Fruit fly (Drosophila melanogaster) whole organism, embryonic: ENCODE measurements around the gene CG14071.

Source experiments
- B-H1 ChIP-seq: fragments of 200-800 bp; sonication (Bioruptor generic); IDR thresholded peaks from 3 replicates; pipeline ENCODE4 v1.3.6; 2022; ENCODE audit warnings: missing biosample characterization, missing genetic modification characterization
- BEAF-32 ChIP-seq: fragments of 200-800 bp; sonication (Bioruptor generic); optimal IDR thresholded peaks from 3 replicates; lab custom pipeline; 2017; ENCODE audit warnings: missing biosample characterization, missing genetic modification characterization, mild to moderate bottlenecking, moderate library complexity, missing genetic modification reagents
- C15 ChIP-seq: fragments of 200-800 bp; sonication (Bioruptor generic); IDR thresholded peaks from 3 replicates; pipeline ENCODE4 v1.3.6; 2022; ENCODE audit warnings: missing biosample characterization, missing genetic modification characterization
- CG12744 ChIP-seq: fragments of 200-800 bp; sonication (Bioruptor generic); optimal IDR thresholded peaks from 2 replicates; lab custom pipeline; 2016; ENCODE audit warnings: missing biosample characterization, missing genetic modification characterization
- CG13424 ChIP-seq: fragments of 200-800 bp; sonication (Bioruptor generic); optimal IDR thresholded peaks from 2 replicates; lab custom pipeline; 2019; ENCODE audit warnings: missing biosample characterization, mild to moderate bottlenecking, missing genetic modification characterization, moderate library complexity
- CG18476 ChIP-seq: fragments of 200-800 bp; sonication (Bioruptor generic); optimal IDR thresholded peaks from 2 replicates; lab custom pipeline; 2016; ENCODE audit warnings: missing biosample characterization, mild to moderate bottlenecking, missing genetic modification characterization
- CG2889 ChIP-seq: fragments of 200-800 bp; sonication (Bioruptor generic); IDR thresholded peaks from 3 replicates; pipeline ENCODE4 v1.3.6; 2022; ENCODE audit warnings: missing biosample characterization, missing genetic modification characterization
- CG3163 ChIP-seq: fragments of 200-800 bp; sonication (Bioruptor generic); optimal IDR thresholded peaks from 3 replicates; lab custom pipeline; 2016; ENCODE audit warnings: missing biosample characterization, missing genetic modification characterization
- CG34376 ChIP-seq: fragments of 200-800 bp; sonication (Bioruptor generic); optimal IDR thresholded peaks from 2 replicates; lab custom pipeline; 2018; ENCODE audit warnings: missing biosample characterization, mild to moderate bottlenecking, missing genetic modification characterization
- CG4282 ChIP-seq: fragments of 200-800 bp; sonication (Bioruptor generic); optimal IDR thresholded peaks from 2 replicates; lab custom pipeline; 2016; ENCODE audit warnings: missing biosample characterization, missing genetic modification characterization
- CG6175 ChIP-seq: fragments of 200-800 bp; sonication (Bioruptor generic); IDR thresholded peaks from 3 replicates; pipeline ENCODE4 v1.3.6; 2022; ENCODE audit warnings: missing biosample characterization, missing genetic modification characterization
- CG6272 ChIP-seq: fragments of 200-800 bp; sonication (Bioruptor generic); IDR thresholded peaks from 2 replicates; pipeline ENCODE4 v1.3.6; 2022; ENCODE audit warnings: missing biosample characterization, missing genetic modification characterization
- CG9727 ChIP-seq: fragments of 200-800 bp; sonication (Bioruptor generic); optimal IDR thresholded peaks from 3 replicates; lab custom pipeline; 2017; ENCODE audit warnings: missing biosample characterization, mild to moderate bottlenecking, missing genetic modification characterization
- CG9876 ChIP-seq: fragments of 200-800 bp; sonication (Bioruptor generic); optimal IDR thresholded peaks from 2 replicates; lab custom pipeline; 2016; ENCODE audit warnings: missing biosample characterization, missing genetic modification characterization
- CkIIα-i1 ChIP-seq: fragments of 200-800 bp; sonication (Bioruptor generic); IDR thresholded peaks from 2 replicates; pipeline ENCODE4 v1.3.6; 2022; ENCODE audit warnings: missing biosample characterization, missing genetic modification characterization
- Dbx ChIP-seq: fragments of 200-800 bp; sonication (Bioruptor generic); IDR thresholded peaks from 3 replicates; pipeline ENCODE4 v1.3.6; 2022; ENCODE audit warnings: missing biosample characterization, missing genetic modification characterization
- Dfd ChIP-seq, 2 experiments: fragments of >200 bp; optimal IDR thresholded peaks; 2 replicates each; lab custom pipeline; 2017; ENCODE audit warnings: missing biosample characterization in 2 of 2, missing genetic modification characterization in 2 of 2
- Dp ChIP-seq: fragments of 200-800 bp; sonication (Bioruptor generic); optimal IDR thresholded peaks from 2 replicates; lab custom pipeline; 2018; ENCODE audit warnings: missing biosample characterization, mild to moderate bottlenecking, missing genetic modification characterization, moderate library complexity
- Fer2 ChIP-seq: fragments of 200-800 bp; sonication (Bioruptor generic); optimal IDR thresholded peaks from 2 replicates; lab custom pipeline; 2018; ENCODE audit warnings: missing biosample characterization, mild to moderate bottlenecking, missing genetic modification characterization, moderate library complexity
- Meics ChIP-seq: fragments of 200-800 bp; sonication (Bioruptor generic); optimal IDR thresholded peaks from 2 replicates; lab custom pipeline; 2017; ENCODE audit warnings: missing biosample characterization, mild to moderate bottlenecking, missing genetic modification characterization
- Myb ChIP-seq: fragments of 200-800 bp; sonication (Bioruptor generic); optimal IDR thresholded peaks from 2 replicates; lab custom pipeline; 2016; ENCODE audit warnings: missing biosample characterization, missing genetic modification characterization
- Pdp1 ChIP-seq, 2 experiments: fragments of 200-800 bp; sonication (Bioruptor generic); optimal IDR thresholded peaks; 3 replicates each; lab custom pipeline; 2016; ENCODE audit warnings: missing biosample characterization in 2 of 2, missing genetic modification characterization in 2 of 2, mild to moderate bottlenecking in 1 of 2, moderate library complexity in 1 of 2
- Scr ChIP-seq: fragments of 200-800 bp; sonication (Bioruptor generic); IDR thresholded peaks from 2 replicates; pipeline ENCODE4 v1.3.6; 2022; ENCODE audit warnings: missing biosample characterization, missing genetic modification characterization; ENCODE audit not compliant: partially characterized antibody
- Side ChIP-seq: fragments of 200-800 bp; sonication (Bioruptor generic); optimal IDR thresholded peaks from 2 replicates; lab custom pipeline; 2016; ENCODE audit warnings: missing biosample characterization, missing genetic modification characterization
- Sin3A ChIP-seq: fragments of >200 bp; optimal IDR thresholded peaks from 2 replicates; lab custom pipeline; 2018
- Sox102F ChIP-seq: fragments of 200-800 bp; sonication (Bioruptor generic); optimal IDR thresholded peaks from 2 replicates; lab custom pipeline; 2018; ENCODE audit warnings: missing biosample characterization, mild to moderate bottlenecking, missing genetic modification characterization, moderate library complexity
- Vsx1 ChIP-seq: fragments of 200-800 bp; sonication (Bioruptor generic); optimal IDR thresholded peaks from 2 replicates; lab custom pipeline; 2017; ENCODE audit warnings: missing biosample characterization, mild to moderate bottlenecking, missing genetic modification characterization, missing genetic modification reagents
- br ChIP-seq: fragments of >200 bp; optimal IDR thresholded peaks from 2 replicates; lab custom pipeline; 2017
- cas ChIP-seq: fragments of 200-800 bp; sonication (Bioruptor generic); IDR thresholded peaks from 2 replicates; pipeline ENCODE4 v1.3.6; 2022; ENCODE audit warnings: missing biosample characterization, missing genetic modification characterization
- cg ChIP-seq: fragments of 200-800 bp; sonication (Bioruptor generic); optimal IDR thresholded peaks from 3 replicates; lab custom pipeline; 2019; ENCODE audit warnings: missing biosample characterization, mild to moderate bottlenecking, missing genetic modification characterization, moderate library complexity
- da ChIP-seq: fragments of 200-800 bp; sonication (Bioruptor generic); optimal IDR thresholded peaks from 2 replicates; lab custom pipeline; 2016; ENCODE audit warnings: missing biosample characterization, missing genetic modification characterization
- dmrt11E ChIP-seq: fragments of 200-800 bp; sonication (Bioruptor generic); optimal IDR thresholded peaks from 3 replicates; lab custom pipeline; 2018; ENCODE audit warnings: missing biosample characterization, mild to moderate bottlenecking, missing genetic modification characterization, moderate library complexity
- gcm2 ChIP-seq: fragments of 200-800 bp; sonication (Bioruptor generic); optimal IDR thresholded peaks from 2 replicates; lab custom pipeline; 2016; ENCODE audit warnings: missing biosample characterization, missing genetic modification characterization
- hbn ChIP-seq: fragments of 200-800 bp; sonication (Bioruptor generic); IDR thresholded peaks from 2 replicates; pipeline ENCODE4 v1.3.6; 2022; ENCODE audit warnings: missing biosample characterization, missing genetic modification characterization; ENCODE audit not compliant: partially characterized antibody
- hth ChIP-seq: fragments of >200 bp; optimal IDR thresholded peaks from 2 replicates; lab custom pipeline; 2017; ENCODE audit warnings: inconsistent platforms
- insv ChIP-seq, 2 experiments: fragments of 200-800 bp; sonication (Bioruptor generic); optimal IDR thresholded peaks; 3 replicates each; lab custom pipeline; 2016 to 2018; ENCODE audit warnings: missing biosample characterization in 2 of 2, missing genetic modification characterization in 2 of 2
- jigr1 ChIP-seq: fragments of 200-800 bp; sonication (Bioruptor generic); IDR thresholded peaks from 3 replicates; pipeline ENCODE4 v1.3.6; 2022; ENCODE audit warnings: missing biosample characterization, missing genetic modification characterization
- nerfin-2 ChIP-seq: fragments of 200-800 bp; sonication (Bioruptor generic); IDR thresholded peaks from 2 replicates; pipeline ENCODE4 v1.3.6; 2022; ENCODE audit warnings: missing biosample characterization, missing genetic modification characterization; ENCODE audit not compliant: partially characterized antibody
- p53 ChIP-seq: fragments of 200-800 bp; sonication (Bioruptor generic); optimal IDR thresholded peaks from 2 replicates; lab custom pipeline; 2016; ENCODE audit warnings: missing biosample characterization, missing genetic modification characterization
- pan ChIP-seq, 4 experiments: fragments of >200 bp in 3 of 4; fragments of 200-800 bp in 1 of 4; sonication (Bioruptor generic) in 1 of 4; optimal IDR thresholded peaks in 3 of 4; IDR thresholded peaks in 1 of 4; 2 replicates each; pipeline versions ENCODE4 v1.3.6 to Lab custom; 2017 to 2022; ENCODE audit warnings: missing biosample characterization in 2 of 4, missing genetic modification characterization in 2 of 4, mixed read lengths in 1 of 4
- peb ChIP-seq: fragments of 200-800 bp; sonication (Bioruptor generic); IDR thresholded peaks from 2 replicates; pipeline ENCODE4 v1.3.6; 2022; ENCODE audit warnings: missing biosample characterization, missing genetic modification characterization
- pfk ChIP-seq: fragments of 200-800 bp; sonication (Bioruptor generic); optimal IDR thresholded peaks from 2 replicates; lab custom pipeline; 2018; ENCODE audit warnings: missing biosample characterization, mild to moderate bottlenecking, missing genetic modification characterization, moderate library complexity
- pnt ChIP-seq: fragments of 200-800 bp; sonication (Bioruptor generic); optimal IDR thresholded peaks from 3 replicates; lab custom pipeline; 2016; ENCODE audit warnings: missing biosample characterization, missing genetic modification characterization
- pros ChIP-seq: fragments of 200-800 bp; sonication (Bioruptor generic); optimal IDR thresholded peaks from 3 replicates; lab custom pipeline; 2019; ENCODE audit warnings: missing biosample characterization, mild to moderate bottlenecking, missing genetic modification characterization, moderate library complexity
- ro ChIP-seq: fragments of 200-800 bp; sonication (Bioruptor generic); IDR thresholded peaks from 2 replicates; pipeline ENCODE4 v1.3.6; 2022; ENCODE audit warnings: missing biosample characterization, missing genetic modification characterization
- shn ChIP-seq: fragments of 200-800 bp; sonication (Bioruptor generic); optimal IDR thresholded peaks from 3 replicates; lab custom pipeline; 2016; ENCODE audit warnings: missing biosample characterization, missing genetic modification characterization
- tap ChIP-seq: fragments of 200-800 bp; optimal IDR thresholded peaks from 3 replicates; lab custom pipeline; 2019; ENCODE audit warnings: missing biosample characterization, mild to moderate bottlenecking, missing genetic modification characterization, moderate library complexity
- tup ChIP-seq: fragments of 200-800 bp; sonication (Bioruptor generic); optimal IDR thresholded peaks from 2 replicates; lab custom pipeline; 2016; ENCODE audit warnings: missing biosample characterization, mild to moderate bottlenecking, missing genetic modification characterization, moderate library complexity
- vvl ChIP-seq: fragments of 200-800 bp; sonication (Bioruptor generic); IDR thresholded peaks from 2 replicates; pipeline ENCODE4 v1.3.6; 2022; ENCODE audit warnings: missing biosample characterization, missing genetic modification characterization
- wek ChIP-seq: fragments of 200-800 bp; sonication (Bioruptor generic); optimal IDR thresholded peaks from 3 replicates; lab custom pipeline; 2018; ENCODE audit warnings: missing biosample characterization, mild to moderate bottlenecking, missing genetic modification characterization, moderate library complexity
- zen ChIP-seq: fragments of 200-800 bp; sonication (Bioruptor generic); optimal IDR thresholded peaks from 3 replicates; lab custom pipeline; 2018; ENCODE audit warnings: missing biosample characterization, mild to moderate bottlenecking, missing genetic modification characterization, moderate library complexity

Gene CG14071

dm6 chr2L:10849511-10850191 is 39.1 kb downstream of the CG14071 start, which contains the start of gene SmydA-3 (continued):
- TF ChIP-seq CG6272 (GFP tag; lab: Robert Waterston, UW) (no peak), pfk (GFP tag; lab: Kevin White, UChicago) (no peak), ro (GFP tag; lab: Robert Waterston, UW) (no peak), zen (no peak), gcm2 (no peak), tup (GFP tag; lab: Kevin White, UChicago) (no peak), CG4282 (GFP tag; lab: Kevin White, UChicago) (no peak), Pdp1 (GFP tag; optimal IDR thresholded peaks at IDR 0.05; lab: Kevin White, UChicago) (no peak), Dfd (GFP tag; optimal IDR thresholded peaks at IDR 0.05; lab: Kevin White, UChicago) (no peak), da (GFP tag; lab: Kevin White, UChicago) (no peak), CG34376 (GFP tag; lab: Kevin White, UChicago) (no peak), peb (GFP tag; lab: Robert Waterston, UW) (no peak), tap (tag; lab: Kevin White, UChicago) (no peak), Dp (no peak), C15 (GFP tag; lab: Robert Waterston, UW) (no peak), BEAF-32 (GFP tag; lab: Kevin White, UChicago) (no peak), dmrt11E (tag; lab: Kevin White, UChicago) (no peak), CkIIα-i1 (GFP tag; lab: Robert Waterston, UW) (no peak), CG6175 (GFP tag; lab: Robert Waterston, UW) (no peak), pan (optimal IDR thresholded peaks at IDR 0.05; lab: Kevin White, UChicago) (no peak), pan (GFP tag; optimal IDR thresholded peaks at IDR 0.05 in 1 of 2, IDR thresholded peaks at IDR 0.05 in 1 of 2) (peak in 1 of 2 experiments; percentile 38), wek (GFP tag; lab: Kevin White, UChicago) (no peak), B-H1 (GFP tag; lab: Robert Waterston, UW) (no peak; the same call in 2 of the 3 replicates), Meics (GFP tag; lab: Kevin White, UChicago) (peak; percentile 44), nerfin-2 (no peak), Dbx (no peak), pros (no peak), Vsx1 (no peak), CG9876 (GFP tag; lab: Kevin White, UChicago) (no peak), Side (GFP tag; lab: Kevin White, UChicago) (no peak), CG2889 (GFP tag; lab: Robert Waterston, UW) (no peak), Scr (GFP tag; lab: Robert Waterston, UW) (no peak), Sox102F (no peak), insv (GFP tag; optimal IDR thresholded peaks at IDR 0.05; lab: Kevin White, UChicago) (no peak), cg (GFP tag; lab: Kevin White, UChicago) (no peak), vvl (GFP tag; lab: Robert Waterston, UW) (peak; percentile 54), CG3163 (GFP tag; lab: Kevin White, UChicago) (no peak), cas (GFP tag; lab: Robert Waterston, UW) (no peak), Fer2 (tag; lab: Kevin White, UChicago) (no peak), Sin3A (lab: Kevin White, UChicago) (no peak), pnt (no peak), CG13424 (tag; lab: Kevin White, UChicago) (no peak), CG18476 (GFP tag; lab: Kevin White, UChicago) (no peak), CG9727 (GFP tag; lab: Kevin White, UChicago) (no peak), br (no peak), shn (GFP tag; lab: Kevin White, UChicago) (no peak), p53 (GFP tag; lab: Kevin White, UChicago) (no peak), hbn (GFP tag; lab: Robert Waterston, UW) (no peak), CG12744 (GFP tag; lab: Kevin White, UChicago) (no peak), jigr1 (no peak), Myb (GFP tag; lab: Kevin White, UChicago) (no peak), hth (lab: Kevin White, UChicago) (no peak)
